Worm (Caenorhabditis elegans) whole organism, late embryonic: ENCODE data around the gene C16C10.13.
A peak's percentile ranks its signal among the peaks of the same experiment; 100 is the strongest.

Source experiments
- C08G9.2 ChIP-seq: sonication (generic microtip); optimal IDR thresholded peaks from 2 replicates; lab custom pipeline; 2016; ENCODE audit warnings: mild to moderate bottlenecking, missing genetic modification characterization, moderate library complexity, missing compliant biosample characterization
- C38D4.7 ChIP-seq: fragments of 200-800 bp; sonication (Bioruptor generic); optimal IDR thresholded peaks from 2 replicates; lab custom pipeline; 2018; ENCODE audit warnings: mild to moderate bottlenecking, missing genetic modification characterization, moderate library complexity, missing compliant biosample characterization
- F13H6.1 ChIP-seq: sonication (generic microtip); optimal IDR thresholded peaks from 2 replicates; lab custom pipeline; 2016; ENCODE audit warnings: missing genetic modification characterization, missing compliant biosample characterization
- K02D7.2 ChIP-seq: sonication (generic microtip); optimal IDR thresholded peaks from 2 replicates; lab custom pipeline; 2017; ENCODE audit warnings: mild to moderate bottlenecking, missing genetic modification characterization, missing compliant biosample characterization
- T23F11.4 ChIP-seq: fragments of 200-800 bp; sonication (Bioruptor generic); optimal IDR thresholded peaks from 2 replicates; lab custom pipeline; 2018; ENCODE audit warnings: mild to moderate bottlenecking, missing genetic modification characterization, missing compliant biosample characterization
- ahr-1 ChIP-seq: sonication (generic microtip); optimal IDR thresholded peaks from 2 replicates; lab custom pipeline; 2016; ENCODE audit warnings: missing genetic modification characterization, missing compliant biosample characterization
- ama-1 ChIP-seq: fragments of 150-350 bp; optimal IDR thresholded peaks from 2 replicates; lab custom pipeline; 2014
- ceh-14 ChIP-seq: sonication (generic microtip); optimal IDR thresholded peaks from 2 replicates; lab custom pipeline; 2016; ENCODE audit warnings: missing genotype, missing genetic modification characterization, missing compliant biosample characterization
- ceh-2 ChIP-seq: sonication (generic microtip); optimal IDR thresholded peaks from 2 replicates; lab custom pipeline; 2016; ENCODE audit warnings: missing genotype, missing genetic modification characterization, missing compliant biosample characterization
- ceh-22 ChIP-seq: sonication (generic microtip); optimal IDR thresholded peaks from 2 replicates; lab custom pipeline; 2017; ENCODE audit warnings: missing biosample characterization, missing genetic modification characterization
- ceh-24 ChIP-seq: sonication (generic microtip); optimal IDR thresholded peaks from 2 replicates; lab custom pipeline; 2016; ENCODE audit warnings: mild to moderate bottlenecking, missing genetic modification characterization, missing compliant biosample characterization
- ceh-30 ChIP-seq: fragments of 150-350 bp; optimal IDR thresholded peaks from 2 replicates; lab custom pipeline; 2014; ENCODE audit warnings: missing biosample characterization, missing genetic modification characterization
- ceh-31 ChIP-seq: sonication (generic microtip); optimal IDR thresholded peaks from 2 replicates; lab custom pipeline; 2016; ENCODE audit warnings: missing genetic modification characterization, missing compliant biosample characterization
- ceh-48 ChIP-seq: sonication (generic microtip); optimal IDR thresholded peaks from 2 replicates; lab custom pipeline; 2016; ENCODE audit warnings: missing genetic modification characterization, inconsistent platforms, missing compliant biosample characterization
- ceh-6 ChIP-seq: fragments of 200-800 bp; sonication (Bioruptor generic); optimal IDR thresholded peaks from 2 replicates; lab custom pipeline; 2018; ENCODE audit warnings: mild to moderate bottlenecking, missing genetic modification characterization, missing compliant biosample characterization
- ceh-9 ChIP-seq: sonication (generic microtip); optimal IDR thresholded peaks from 2 replicates; lab custom pipeline; 2016; ENCODE audit warnings: mild to moderate bottlenecking, missing genetic modification characterization, inconsistent platforms, missing compliant biosample characterization
- che-1 ChIP-seq: sonication (generic microtip); optimal IDR thresholded peaks from 2 replicates; lab custom pipeline; 2016; ENCODE audit warnings: mild to moderate bottlenecking, missing genetic modification characterization, missing compliant biosample characterization
- dmd-4 ChIP-seq: sonication (generic microtip); optimal IDR thresholded peaks from 2 replicates; lab custom pipeline; 2016; ENCODE audit warnings: borderline replicate concordance, missing genetic modification characterization, missing compliant biosample characterization
- dve-1 ChIP-seq: sonication (generic microtip); optimal IDR thresholded peaks from 2 replicates; lab custom pipeline; 2017; ENCODE audit warnings: antibody characterized with exemption, mild to moderate bottlenecking, missing genetic modification characterization, missing compliant biosample characterization
- elt-4 ChIP-seq: sonication (generic microtip); optimal IDR thresholded peaks from 2 replicates; lab custom pipeline; 2016; ENCODE audit warnings: missing genetic modification characterization, missing compliant biosample characterization
- fax-1 ChIP-seq: sonication (generic microtip); optimal IDR thresholded peaks from 2 replicates; lab custom pipeline; 2016; ENCODE audit warnings: missing genotype, missing genetic modification characterization, missing compliant biosample characterization
- gmeb-2 ChIP-seq: sonication (generic microtip); optimal IDR thresholded peaks from 2 replicates; lab custom pipeline; 2016; ENCODE audit warnings: missing genetic modification characterization, inconsistent platforms, missing compliant biosample characterization
- hlh-15 ChIP-seq: sonication (generic microtip); optimal IDR thresholded peaks from 2 replicates; lab custom pipeline; 2016; ENCODE audit warnings: missing genetic modification characterization, missing compliant biosample characterization
- hlh-30 ChIP-seq: sonication (generic microtip); optimal IDR thresholded peaks from 2 replicates; lab custom pipeline; 2017; ENCODE audit warnings: antibody characterized with exemption, missing genetic modification characterization, missing compliant biosample characterization; ENCODE audit not compliant: insufficient read depth
- hlh-6 ChIP-seq: sonication (generic microtip); optimal IDR thresholded peaks from 2 replicates; lab custom pipeline; 2016; ENCODE audit warnings: missing genotype, missing genetic modification characterization, missing compliant biosample characterization
- lin-11 ChIP-seq: fragments of 200-800 bp; sonication (Bioruptor generic); optimal IDR thresholded peaks from 2 replicates; lab custom pipeline; 2018; ENCODE audit warnings: mild to moderate bottlenecking, missing genetic modification characterization, missing compliant biosample characterization
- nfya-1 ChIP-seq: sonication (generic microtip); optimal IDR thresholded peaks from 2 replicates; lab custom pipeline; 2017; ENCODE audit warnings: missing genetic modification characterization, mild to moderate bottlenecking, missing compliant biosample characterization, antibody characterized with exemption, moderate library complexity
- nhr-11 ChIP-seq: fragments of 150-350 bp; optimal IDR thresholded peaks from 2 replicates; lab custom pipeline; 2014; ENCODE audit warnings: missing biosample characterization, missing genetic modification characterization
- nhr-232 ChIP-seq: sonication (generic microtip); optimal IDR thresholded peaks from 2 replicates; lab custom pipeline; 2016; ENCODE audit warnings: missing genetic modification characterization, missing compliant biosample characterization
- npax-4 ChIP-seq: sonication (generic microtip); optimal IDR thresholded peaks from 2 replicates; lab custom pipeline; 2016; ENCODE audit warnings: missing genetic modification characterization, missing compliant biosample characterization
- pag-3 ChIP-seq: sonication (generic microtip); optimal IDR thresholded peaks from 2 replicates; lab custom pipeline; 2016; ENCODE audit warnings: missing compliant biosample characterization, missing genetic modification characterization, borderline replicate concordance
- pat-9 ChIP-seq: fragments of 200-800 bp; sonication (Bioruptor generic); optimal IDR thresholded peaks from 2 replicates; lab custom pipeline; 2018; ENCODE audit warnings: mild to moderate bottlenecking, missing genetic modification characterization, moderate library complexity, missing compliant biosample characterization
- pha-2 ChIP-seq: sonication (generic microtip); optimal IDR thresholded peaks from 2 replicates; lab custom pipeline; 2017; ENCODE audit warnings: mild to moderate bottlenecking, missing genetic modification characterization, missing compliant biosample characterization
- pha-4 ChIP-seq: fragments of 150-350 bp; optimal IDR thresholded peaks from 2 replicates; lab custom pipeline; 2018; ENCODE audit warnings: missing biosample characterization, missing genetic modification reagents, missing genetic modification characterization
- rnt-1 ChIP-seq: sonication (generic microtip); optimal IDR thresholded peaks from 2 replicates; lab custom pipeline; 2016; ENCODE audit warnings: missing genetic modification characterization, missing compliant biosample characterization
- sdc-2 ChIP-seq: sonication (generic microtip); optimal IDR thresholded peaks from 2 replicates; lab custom pipeline; 2016; ENCODE audit warnings: missing genotype, missing genetic modification characterization, missing compliant biosample characterization
- sox-2 ChIP-seq: fragments of 200-800 bp; sonication (Bioruptor generic); IDR thresholded peaks from 2 replicates; pipeline ENCODE4 v1.3.6; 2022; ENCODE audit warnings: missing genetic modification reagents, missing genetic modification characterization, missing compliant biosample characterization
- syd-9 ChIP-seq: sonication (generic microtip); optimal IDR thresholded peaks from 2 replicates; lab custom pipeline; 2016; ENCODE audit warnings: mild to moderate bottlenecking, missing genetic modification characterization, moderate library complexity, missing compliant biosample characterization
- tbx-2 ChIP-seq: sonication (generic microtip); optimal IDR thresholded peaks from 2 replicates; lab custom pipeline; 2016; ENCODE audit warnings: missing genetic modification characterization, missing compliant biosample characterization
- tbx-7 ChIP-seq: sonication (generic microtip); optimal IDR thresholded peaks from 2 replicates; lab custom pipeline; 2016; ENCODE audit warnings: missing genotype, missing genetic modification characterization, missing compliant biosample characterization
- ttx-3 ChIP-seq: sonication (generic microtip); optimal IDR thresholded peaks from 2 replicates; lab custom pipeline; 2016; ENCODE audit warnings: missing genetic modification reagents, missing genetic modification characterization, missing compliant biosample characterization
- unc-3 ChIP-seq, 2 experiments: fragments of 200-800 bp in 1 of 2; sonication (Bioruptor generic) in 1 of 2; sonication (generic microtip) in 1 of 2; conservative IDR thresholded peaks in 1 of 2; optimal IDR thresholded peaks in 1 of 2; 2 replicates each; pipeline versions ENCODE4 v1.3.6 to Lab custom; 2016 to 2022; ENCODE audit warnings: missing compliant biosample characterization in 2 of 2, missing genetic modification characterization in 2 of 2, missing genetic modification reagents in 1 of 2
- unc-55 ChIP-seq: sonication (generic microtip); optimal IDR thresholded peaks from 2 replicates; lab custom pipeline; 2017; ENCODE audit warnings: missing biosample characterization, missing genetic modification reagents, missing genetic modification characterization
- zip-5 ChIP-seq: sonication (generic microtip); optimal IDR thresholded peaks from 2 replicates; lab custom pipeline; 2016; ENCODE audit warnings: missing genetic modification characterization, missing compliant biosample characterization

Gene C16C10.13

DNA sequence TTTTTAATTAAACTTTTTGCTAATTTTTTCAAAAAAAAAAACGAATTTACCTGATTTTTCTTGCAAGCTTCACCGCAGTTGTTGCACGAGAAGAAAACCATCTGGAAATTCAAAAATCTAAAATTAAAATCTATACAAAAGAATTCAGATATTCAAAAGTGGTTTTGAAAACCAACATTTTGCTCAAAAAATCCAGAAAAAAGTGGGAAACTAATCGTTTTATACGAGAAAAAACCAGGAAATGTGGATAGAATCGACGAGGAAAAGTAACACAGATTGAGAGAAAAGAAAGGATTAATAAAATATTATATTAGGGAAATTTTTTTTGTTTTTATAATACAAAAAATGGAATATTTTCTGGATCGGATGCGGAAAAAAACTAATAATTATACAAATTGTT lies 12.2 kb upstream of the C16C10.13 start, which contains the start of gene C16C10.8:
Gene C16C10.8, minus strand, starts transcription at position 101 of the 400 bp plus-strand sequence.
- TF ChIP-seq tbx-7 (tag; lab: Kevin White, UChicago) (no peak), pat-9 (tag; lab: Kevin White, UChicago) (no peak), zip-5 (tag; lab: Kevin White, UChicago) (no peak)
- TF ChIP-seq, all 69 proteins: peak for 0

DNA sequence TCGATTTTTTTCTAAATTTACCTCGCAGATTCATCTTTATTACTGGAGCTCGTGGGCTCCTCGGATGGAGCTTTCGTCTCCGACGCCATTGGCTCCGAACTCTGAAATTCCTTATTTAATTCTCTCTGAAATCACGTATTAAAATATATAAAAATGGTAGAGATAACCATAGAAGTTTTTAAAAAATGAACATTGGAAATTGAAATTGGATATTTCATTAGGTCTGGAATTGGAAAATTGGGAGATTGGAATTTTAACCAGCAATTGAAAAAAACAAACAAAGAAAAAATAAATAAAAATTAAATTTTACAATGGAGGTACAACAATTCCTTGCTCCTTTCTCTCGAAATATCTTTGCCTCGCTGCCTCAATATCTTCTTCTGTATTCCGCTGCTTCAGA lies 9.5 kb upstream of the C16C10.13 start, which contains the start of gene rnf-5:
Gene rnf-5, minus strand, starts transcription at position 101 of the 400 bp plus-strand sequence.
- TF ChIP-seq ceh-14 (tag; lab: Kevin White, UChicago): no peak
- TF ChIP-seq pha-2 (tag; lab: Kevin White, UChicago): no peak
- no peak for TF ChIP-seq ceh-22 (tag; lab: Kevin White, UChicago)
- TF ChIP-seq sdc-2 (tag; lab: Kevin White, UChicago): no peak
- no peak for TF ChIP-seq hlh-15 (tag; lab: Kevin White, UChicago)
- no peak for TF ChIP-seq nfya-1 (tag; lab: Kevin White, UChicago)

DNA sequence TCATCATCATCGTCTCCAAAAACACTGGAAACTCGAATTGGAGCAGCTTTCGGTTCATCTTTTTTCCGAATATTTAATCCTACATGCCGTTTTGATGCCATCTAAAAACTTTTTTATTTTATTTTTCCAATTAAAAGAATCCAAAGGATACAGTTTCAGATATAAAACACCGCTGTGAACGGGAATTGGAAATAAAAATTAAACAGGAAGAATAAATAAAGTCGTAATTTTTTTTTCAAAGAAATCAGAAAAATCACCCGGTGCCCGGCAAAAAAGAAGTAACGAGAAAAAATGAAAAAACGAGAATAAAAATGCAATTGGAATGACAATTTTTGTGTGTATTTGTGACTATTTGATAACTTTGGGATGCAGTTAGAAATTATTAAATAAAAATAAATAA lies 7.6 kb upstream of the C16C10.13 start, which contains the start of gene ccdc-55:
Gene ccdc-55, minus strand, starts transcription at position 101 of the 400 bp plus-strand sequence.
- TF ChIP-seq fax-1 (tag; lab: Kevin White, UChicago): no peak
- TF ChIP-seq ceh-31 (tag; lab: Kevin White, UChicago): no peak

DNA sequence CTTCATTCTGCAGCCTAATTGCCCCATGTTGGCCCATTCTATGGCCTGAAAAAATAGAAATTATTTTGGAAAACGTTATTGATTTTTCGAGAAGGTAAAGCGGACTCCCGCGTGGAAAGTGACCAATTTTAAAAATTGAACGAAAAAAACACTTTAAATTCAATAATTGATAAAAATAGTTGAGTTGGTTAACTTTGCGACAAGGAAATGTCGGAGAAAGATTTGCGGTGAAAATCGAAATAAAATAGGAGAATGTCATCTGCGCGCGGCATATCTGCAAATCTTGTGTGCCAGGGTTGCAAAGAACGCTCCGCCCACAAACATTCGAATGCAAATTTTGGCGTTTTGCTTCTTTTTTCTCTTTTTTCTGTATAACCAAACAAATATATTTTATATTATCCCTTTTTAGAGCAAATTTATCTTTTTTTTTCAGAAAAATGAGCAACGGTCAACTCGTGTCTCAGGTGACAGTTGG lies 5.3 kb upstream of the C16C10.13 start, which contains the start of the genes rnf-121 and C16C10.4:
Gene rnf-121, minus strand, starts transcription at position 51 of the 475 bp plus-strand sequence.
Gene C16C10.4, plus strand, starts transcription at position 434 of the 475 bp plus-strand sequence.
- TF ChIP-seq nhr-11 (tag; lab: Kevin White, UChicago) (no peak), sdc-2 (tag; lab: Kevin White, UChicago) (peak; percentile 82), C38D4.7 (peak; percentile 90), elt-4 (tag; lab: Kevin White, UChicago) (no peak), ceh-9 (tag; lab: Kevin White, UChicago) (no peak), tbx-7 (tag; lab: Kevin White, UChicago) (peak; percentile 59), K02D7.2 (tag; lab: Kevin White, UChicago) (peak; percentile 93), dmd-4 (peak; percentile 77), T23F11.4 (GFP tag; lab: Kevin White, UChicago) (peak; percentile 83), tbx-2 (tag; lab: Kevin White, UChicago) (peak; percentile 90), hlh-30 (peak; percentile 23), dve-1 (tag; lab: Kevin White, UChicago) (peak; percentile 65), hlh-15 (tag; lab: Kevin White, UChicago) (peak; percentile 94), rnt-1 (tag; lab: Kevin White, UChicago) (peak; percentile 93), hlh-6 (peak; percentile 85), ceh-14 (tag; lab: Kevin White, UChicago) (peak; percentile 95), ceh-6 (GFP tag; lab: Kevin White, UChicago) (peak; percentile 85), C08G9.2 (tag; lab: Kevin White, UChicago) (peak; percentile 91), unc-3 (GFP tag; conservative IDR thresholded peaks at IDR 0.05; lab: Robert Waterston, UW) (peak; percentile 85), unc-3 (tag; optimal IDR thresholded peaks at IDR 0.05; lab: Kevin White, UChicago) (peak; percentile 91), lin-11 (tag; lab: Kevin White, UChicago) (peak; percentile 82), ceh-24 (peak; percentile 82), syd-9 (tag; lab: Kevin White, UChicago) (peak; percentile 92), ama-1 (lab: Kevin White, UChicago) (no peak), unc-55 (GFP tag; lab: Kevin White, UChicago) (no peak), fax-1 (tag; lab: Kevin White, UChicago) (peak; percentile 94), sox-2 (GFP tag; lab: Robert Waterston, UW) (0 out of 2 replicates have a peak, but pooled peaks have one; percentile 29), ceh-2 (peak; percentile 92), ahr-1 (peak; percentile 89), ceh-48 (tag; lab: Kevin White, UChicago) (peak; percentile 76), nhr-232 (tag; lab: Kevin White, UChicago) (peak; percentile 83), che-1 (tag; lab: Kevin White, UChicago) (peak; percentile 88), F13H6.1 (tag; lab: Kevin White, UChicago) (peak; percentile 84), npax-4 (tag; lab: Kevin White, UChicago) (peak; percentile 82), ttx-3 (tag; lab: Kevin White, UChicago) (peak; percentile 92), ceh-30 (tag; lab: Kevin White, UChicago) (peak; percentile 93), gmeb-2 (tag; lab: Kevin White, UChicago) (peak; percentile 88), pag-3 (tag; lab: Kevin White, UChicago) (peak; percentile 37), zip-5 (tag; lab: Kevin White, UChicago) (peak; percentile 85), pha-4 (tag; lab: Kevin White, UChicago) (no peak)
